Worm (Caenorhabditis elegans) whole organism, L2 larva: Measurements from ENCODE around the gene algn-8.

ENCODE experiments used
- C34F6.9 ChIP-seq: fragments of 150-350 bp; optimal IDR thresholded peaks from 2 replicates; lab custom pipeline; 2014; ENCODE audit warnings: missing biosample characterization, missing genetic modification characterization
- F13H6.1 ChIP-seq: sonication (generic microtip); optimal IDR thresholded peaks from 2 replicates; lab custom pipeline; 2016; ENCODE audit warnings: missing genetic modification characterization, missing compliant biosample characterization
- R02D3.7 ChIP-seq: fragments of 150-350 bp; optimal IDR thresholded peaks from 2 replicates; lab custom pipeline; 2014; ENCODE audit warnings: missing biosample characterization, missing genetic modification characterization
- Y55F3AM.14 ChIP-seq: fragments of 200-800 bp; sonication (Bioruptor generic); optimal IDR thresholded peaks from 2 replicates; lab custom pipeline; 2018; ENCODE audit warnings: mild to moderate bottlenecking, missing genetic modification characterization, missing compliant biosample characterization
- ZK546.5 ChIP-seq: sonication (generic microtip); optimal IDR thresholded peaks from 2 replicates; lab custom pipeline; 2017; ENCODE audit warnings: missing biosample characterization, missing genetic modification characterization
- aly-2 ChIP-seq: fragments of 150-350 bp; optimal IDR thresholded peaks from 2 replicates; lab custom pipeline; 2014; ENCODE audit warnings: missing biosample characterization, missing genetic modification characterization
- ama-1 ChIP-seq: fragments of 150-350 bp; optimal IDR thresholded peaks from 2 replicates; lab custom pipeline; 2018; ENCODE audit warnings: inconsistent platforms
- blmp-1 ChIP-seq: sonication (generic microtip); optimal IDR thresholded peaks from 2 replicates; lab custom pipeline; 2017; ENCODE audit warnings: missing genetic modification characterization, mild to moderate bottlenecking, missing compliant biosample characterization, antibody characterized with exemption, moderate library complexity; ENCODE audit not compliant: insufficient read depth
- ceh-16 ChIP-seq: fragments of 150-350 bp; optimal IDR thresholded peaks from 2 replicates; lab custom pipeline; 2014; ENCODE audit warnings: missing biosample characterization, missing genetic modification characterization
- crh-2 ChIP-seq: sonication (generic microtip); optimal IDR thresholded peaks from 2 replicates; lab custom pipeline; 2017; ENCODE audit warnings: missing biosample characterization, missing genetic modification characterization
- dmd-4 ChIP-seq: sonication (generic microtip); optimal IDR thresholded peaks from 2 replicates; lab custom pipeline; 2017; ENCODE audit warnings: missing biosample characterization, missing genetic modification characterization
- elt-1 ChIP-seq: fragments of 150-350 bp; optimal IDR thresholded peaks from 2 replicates; lab custom pipeline; 2014; ENCODE audit warnings: missing biosample characterization, missing genetic modification characterization
- elt-3 ChIP-seq: sonication (generic microtip); optimal IDR thresholded peaks from 2 replicates; lab custom pipeline; 2017; ENCODE audit warnings: missing biosample characterization, missing genetic modification characterization
- gmeb-1 ChIP-seq: fragments of 150-350 bp; optimal IDR thresholded peaks from 2 replicates; lab custom pipeline; 2014; ENCODE audit warnings: missing biosample characterization, missing genetic modification characterization
- lin-11 ChIP-seq: fragments of 150-350 bp; sonication (generic microtip); optimal IDR thresholded peaks from 2 replicates; lab custom pipeline; 2014; ENCODE audit warnings: missing biosample characterization, missing genetic modification characterization, inconsistent platforms, mixed read lengths
- lin-13 ChIP-seq: fragments of 150-350 bp; optimal IDR thresholded peaks from 2 replicates; lab custom pipeline; 2014; ENCODE audit warnings: missing biosample characterization, missing genetic modification reagents, missing genetic modification characterization
- lin-39 ChIP-seq: fragments of 150-350 bp; optimal IDR thresholded peaks from 2 replicates; lab custom pipeline; 2014; ENCODE audit warnings: missing biosample characterization, missing genetic modification reagents, missing genetic modification characterization
- lsy-2 ChIP-seq, 2 experiments: fragments of 150-350 bp in 1 of 2; sonication (generic microtip) in 1 of 2; optimal IDR thresholded peaks; 2 replicates each; lab custom pipeline; 2014 to 2017; ENCODE audit warnings: missing biosample characterization in 2 of 2, missing genetic modification characterization in 2 of 2
- mab-5 ChIP-seq: fragments of 150-350 bp; optimal IDR thresholded peaks from 2 replicates; lab custom pipeline; 2014; ENCODE audit warnings: missing biosample characterization, missing genetic modification characterization
- mbf-1 ChIP-seq: sonication (generic microtip); optimal IDR thresholded peaks from 2 replicates; lab custom pipeline; 2017; ENCODE audit warnings: missing biosample characterization, missing genetic modification characterization
- mdl-1 ChIP-seq, 2 experiments: fragments of 150-350 bp in 1 of 2; sonication (generic microtip) in 1 of 2; optimal IDR thresholded peaks; 2 replicates each; lab custom pipeline; 2017; ENCODE audit warnings: missing biosample characterization in 2 of 2, missing genetic modification characterization in 2 of 2
- nhr-11 ChIP-seq: fragments of 150-350 bp; optimal IDR thresholded peaks from 2 replicates; lab custom pipeline; 2014; ENCODE audit warnings: missing biosample characterization, missing genetic modification characterization
- nhr-237 ChIP-seq: fragments of 150-350 bp; optimal IDR thresholded peaks from 2 replicates; lab custom pipeline; 2014; ENCODE audit warnings: missing biosample characterization, missing genetic modification characterization
- nhr-25 ChIP-seq: fragments of 150-350 bp; sonication (generic microtip); optimal IDR thresholded peaks from 3 replicates; lab custom pipeline; 2014; ENCODE audit warnings: missing biosample characterization, missing genetic modification characterization
- nhr-6 ChIP-seq: fragments of 150-350 bp; optimal IDR thresholded peaks from 2 replicates; lab custom pipeline; 2014; ENCODE audit warnings: missing biosample characterization, missing genetic modification characterization
- nhr-77 ChIP-seq: fragments of 150-350 bp; optimal IDR thresholded peaks from 2 replicates; lab custom pipeline; 2014; ENCODE audit warnings: missing biosample characterization, missing genetic modification characterization
- sem-4 ChIP-seq: fragments of 150-350 bp; optimal IDR thresholded peaks from 2 replicates; lab custom pipeline; 2014; ENCODE audit warnings: missing biosample characterization, missing genetic modification reagents, missing genetic modification characterization
- skn-1 ChIP-seq: sonication (generic microtip); optimal IDR thresholded peaks from 2 replicates; lab custom pipeline; 2017; ENCODE audit warnings: missing biosample characterization, missing genetic modification characterization
- sma-3 ChIP-seq: sonication (generic microtip); optimal IDR thresholded peaks from 2 replicates; lab custom pipeline; 2016; ENCODE audit warnings: missing genetic modification reagents, missing genetic modification characterization, missing compliant biosample characterization
- snpc-4 ChIP-seq: fragments of 150-350 bp; optimal IDR thresholded peaks from 2 replicates; lab custom pipeline; 2014; ENCODE audit warnings: missing biosample characterization, missing genetic modification characterization
- unc-39 ChIP-seq: fragments of 150-350 bp; optimal IDR thresholded peaks from 2 replicates; lab custom pipeline; 2014; ENCODE audit warnings: missing biosample characterization, missing genetic modification characterization
- unc-55 ChIP-seq: fragments of 150-350 bp; sonication (generic microtip); optimal IDR thresholded peaks from 3 replicates; lab custom pipeline; 2014; ENCODE audit warnings: missing biosample characterization, missing genetic modification reagents, missing genetic modification characterization
- unc-62 ChIP-seq: fragments of 150-350 bp; optimal IDR thresholded peaks from 2 replicates; lab custom pipeline; 2014; ENCODE audit warnings: missing biosample characterization, missing genetic modification reagents, missing genetic modification characterization
- zag-1 ChIP-seq: fragments of 150-350 bp; optimal IDR thresholded peaks from 2 replicates; lab custom pipeline; 2014; ENCODE audit warnings: missing biosample characterization, missing genetic modification characterization
- ztf-11 ChIP-seq: sonication (generic microtip); optimal IDR thresholded peaks from 2 replicates; lab custom pipeline; 2017; ENCODE audit warnings: missing biosample characterization, missing genetic modification characterization

algn-8 gene

ce11 chrII:9916177-9916576, 29.9 kb upstream of the algn-8 start, which contains the start of gene F26C11.4:
F26C11.4 (minus strand) TSS chrII:9916277.
- TF ChIP-seq nhr-25 (tag; lab: Kevin White, UChicago): no peak
- TF ChIP-seq nhr-11: no peak
- TF ChIP-seq ztf-11: no peak
- TF ChIP-seq lin-39: no peak
- no peak for TF ChIP-seq blmp-1
- no peak for TF ChIP-seq unc-62
- no peak for TF ChIP-seq nhr-77 (tag; lab: Kevin White, UChicago)
- no peak for TF ChIP-seq elt-3 (tag; lab: Kevin White, UChicago)
- no peak for TF ChIP-seq C34F6.9
- no peak for TF ChIP-seq unc-55 (GFP tag; lab: Kevin White, UChicago)
- TF ChIP-seq dmd-4 (tag; lab: Kevin White, UChicago): no peak
- no peak for TF ChIP-seq lin-13 (GFP tag; lab: Kevin White, UChicago)
- TF ChIP-seq, all 48 proteins: peak for 0

ce11 chrII:9914999-9915398, 28.8 kb upstream of the algn-8 start, which contains the start of gene F26C11.3:
F26C11.3 (minus strand) TSS chrII:9915099.
- TF ChIP-seq mbf-1 (no peak), unc-55 (GFP tag; lab: Kevin White, UChicago) (no peak), sem-4 (tag; lab: Kevin White, UChicago) (no peak), ama-1 (no peak), snpc-4 (no peak), sma-3 (no peak), ztf-11 (no peak), mab-5 (tag; lab: Kevin White, UChicago) (no peak), ZK546.5 (tag; lab: Kevin White, UChicago) (no peak), ceh-16 (no peak), aly-2 (tag; lab: Kevin White, UChicago) (no peak), R02D3.7 (tag; lab: Kevin White, UChicago) (no peak), nhr-11 (no peak)
- TF ChIP-seq, all 48 proteins: peak for 0

ce11 chrII:9904459-9904858, 18.2 kb upstream of the algn-8 start:
- TF ChIP-seq elt-1 (tag; lab: Kevin White, UChicago) (no peak), skn-1 (tag; lab: Kevin White, UChicago) (no peak), nhr-237 (tag; lab: Kevin White, UChicago) (no peak), Y55F3AM.14 (GFP tag; lab: Kevin White, UChicago) (no peak), unc-39 (no peak), unc-62 (no peak), lin-11 (tag; lab: Kevin White, UChicago) (no peak), C34F6.9 (no peak), aly-2 (tag; lab: Kevin White, UChicago) (no peak), ztf-11 (no peak)
- TF ChIP-seq, all 48 proteins: peak for 0

ce11 chrII:9900276-9900675, 14.0 kb upstream of the algn-8 start, which contains the start of gene unc-4:
unc-4 (minus strand) TSS chrII:9900376.
- no peak for TF ChIP-seq zag-1 (tag; lab: Kevin White, UChicago)
- no peak for TF ChIP-seq elt-1 (tag; lab: Kevin White, UChicago)
- no peak for TF ChIP-seq mbf-1
- no peak for TF ChIP-seq unc-55 (GFP tag; lab: Kevin White, UChicago)
- no peak for TF ChIP-seq lsy-2 (tag; optimal IDR thresholded peaks at IDR 0.05; lab: Kevin White, UChicago)
- TF ChIP-seq nhr-11: no peak
- no peak for TF ChIP-seq gmeb-1 (tag; lab: Kevin White, UChicago)
- TF ChIP-seq sem-4 (tag; lab: Kevin White, UChicago): no peak
- TF ChIP-seq elt-3 (tag; lab: Kevin White, UChicago): no peak
- no peak for TF ChIP-seq ztf-11
- TF ChIP-seq snpc-4: no peak
- TF ChIP-seq F13H6.1 (tag; lab: Kevin White, UChicago): no peak
- TF ChIP-seq R02D3.7 (tag; lab: Kevin White, UChicago): no peak
- TF ChIP-seq nhr-6 (tag; lab: Kevin White, UChicago): no peak
- TF ChIP-seq crh-2 (tag; lab: Kevin White, UChicago): no peak

ce11 chrII:9898744-9899143, 12.5 kb upstream of the algn-8 start:
- TF ChIP-seq mbf-1 (no peak), mdl-1 (tag; optimal IDR thresholded peaks at IDR 0.05; lab: Kevin White, UChicago) (no peak), blmp-1 (no peak), nhr-237 (tag; lab: Kevin White, UChicago) (no peak)
